Fruit fly (Drosophila melanogaster): Measurements from ENCODE around the gene vn.

Gene vn

dm6 chr3L:5833761-5834160, 11.7 kb downstream of the vn start:
- TF ChIP-seq Usf (GFP tag; optimal IDR thresholded peaks at IDR 0.05) (no peak), crol (GFP tag; IDR thresholded peaks at IDR 0.05) (peak; percentile 64), Ptx1 (GFP tag; IDR thresholded peaks at IDR 0.05) (no peak), trem (tag; optimal IDR thresholded peaks at IDR 0.05) (no peak), CG11504 (tag; optimal IDR thresholded peaks at IDR 0.05) (peak; percentile 69), sim (GFP tag; IDR thresholded peaks at IDR 0.05) (no peak), Six4 (GFP tag; optimal IDR thresholded peaks at IDR 0.05) (no peak)

dm6 chr3L:5831890-5832289, 13.6 kb downstream of the vn start:
- TF ChIP-seq D19B (GFP tag; optimal IDR thresholded peaks at IDR 0.05) (no peak), fru (optimal IDR thresholded peaks at IDR 0.05) (no peak), crc (GFP tag; optimal IDR thresholded peaks at IDR 0.05) (no peak), CG2120 (GFP tag; optimal IDR thresholded peaks at IDR 0.05) (no peak), dati (GFP tag; IDR thresholded peaks at IDR 0.05) (no peak), CG18599 (GFP tag; optimal IDR thresholded peaks at IDR 0.05) (no peak), CG10462 (GFP tag; optimal IDR thresholded peaks at IDR 0.05) (no peak), Myb (GFP tag; optimal IDR thresholded peaks at IDR 0.05) (no peak), CG11696 (GFP tag; IDR thresholded peaks at IDR 0.05) (no peak), CG1602 (GFP tag; optimal IDR thresholded peaks at IDR 0.05) (no peak), CG32767 (GFP tag; IDR thresholded peaks at IDR 0.05) (no peak), sd (tag; optimal IDR thresholded peaks at IDR 0.05) (peak; percentile 53), Dek (tag; optimal IDR thresholded peaks at IDR 0.05) (no peak), Sox100B (GFP tag; optimal IDR thresholded peaks at IDR 0.05) (no peak), salm (tag; optimal IDR thresholded peaks at IDR 0.05) (no peak), tin (GFP tag; optimal IDR thresholded peaks at IDR 0.05) (no peak), row (GFP tag; IDR thresholded peaks at IDR 0.05) (no peak), lmd (GFP tag; IDR thresholded peaks at IDR 0.05) (no peak), CG10366 (GFP tag; IDR thresholded peaks at IDR 0.05) (no peak), CG15269 (tag; optimal IDR thresholded peaks at IDR 0.05) (peak; percentile 24), CG14014 (GFP tag; IDR thresholded peaks at IDR 0.05) (no peak), CG42726 (GFP tag; IDR thresholded peaks at IDR 0.05; ENCODE audit: partially characterized antibody) (no peak), chn (GFP tag; optimal IDR thresholded peaks at IDR 0.05) (no peak), sob (GFP tag; IDR thresholded peaks at IDR 0.05) (no peak), CG31224 (GFP tag; IDR thresholded peaks at IDR 0.05) (no peak), chinmo (GFP tag; IDR thresholded peaks at IDR 0.05; ENCODE audit: partially characterized antibody) (0 out of 4 replicates have a peak, but pooled peaks have one; percentile 59), CG12299 (tag; optimal IDR thresholded peaks at IDR 0.05) (no peak)

- peak; percentile 93 for TF ChIP-seq CG11504 (tag; optimal IDR thresholded peaks at IDR 0.05)
- no peak for TF ChIP-seq CG17186 (GFP tag; optimal IDR thresholded peaks at IDR 0.05)
These were observed 14.8 kb downstream of the vn start for dm6 chr3L:5830649-5831048.

dm6 chr3L:5828684-5829083, 16.8 kb downstream of the vn start:
- peak; percentile 5 for TF ChIP-seq CG8388 (GFP tag; optimal IDR thresholded peaks at IDR 0.05)
- TF ChIP-seq Oaz (GFP tag; IDR thresholded peaks at IDR 0.05): no peak
- TF ChIP-seq CG12659 (GFP tag; optimal IDR thresholded peaks at IDR 0.05): peak; percentile 9
- TF ChIP-seq CG6765 (GFP tag; optimal IDR thresholded peaks at IDR 0.05): no peak
- TF ChIP-seq corto (GFP tag; optimal IDR thresholded peaks at IDR 0.05): no peak
- no peak for TF ChIP-seq CG15479 (GFP tag; optimal IDR thresholded peaks at IDR 0.05)
- peak; percentile 57 for TF ChIP-seq CG18262 (tag; optimal IDR thresholded peaks at IDR 0.05)
- no peak for TF ChIP-seq TFAM (GFP tag; optimal IDR thresholded peaks at IDR 0.05)
- no peak for TF ChIP-seq CG10431 (GFP tag; optimal IDR thresholded peaks at IDR 0.05)
- TF ChIP-seq Sry-β (GFP tag; optimal IDR thresholded peaks at IDR 0.05): no peak
- peak; percentile 20 for TF ChIP-seq ATbp (GFP tag; optimal IDR thresholded peaks at IDR 0.05)
- no peak for TF ChIP-seq p53 (GFP tag; optimal IDR thresholded peaks at IDR 0.05)
- TF ChIP-seq YL-1 (GFP tag; optimal IDR thresholded peaks at IDR 0.05): no peak
- no peak for TF ChIP-seq CG10462 (GFP tag; optimal IDR thresholded peaks at IDR 0.05)
- TF ChIP-seq CG6813 (GFP tag; optimal IDR thresholded peaks at IDR 0.05): no peak
- TF ChIP-seq dpn (GFP tag; optimal IDR thresholded peaks at IDR 0.05): peak in 1 of 2 experiments; percentile 9

Data from whole organism, embryonic.